Worm (Caenorhabditis elegans) whole organism, young adult: ENCODE results near the gene peli-1.

ENCODE experiments used
- C06A6.2 ChIP-seq: fragments of 200-800 bp; sonication (Bioruptor generic); conservative IDR thresholded peaks from 2 replicates; pipeline ENCODE4 v1.3.6; 2022; ENCODE audit warnings: missing genetic modification characterization, missing compliant biosample characterization
- C17E4.6 ChIP-seq: fragments of 200-800 bp; sonication (Bioruptor generic); IDR thresholded peaks from 2 replicates; pipeline ENCODE4 v1.3.6; 2022; ENCODE audit warnings: missing genetic modification reagents, missing genetic modification characterization, missing compliant biosample characterization
- F33H1.4 ChIP-seq: fragments of 200-800 bp; sonication (Bioruptor generic); IDR thresholded peaks from 2 replicates; pipeline ENCODE4 v1.3.6; 2022; ENCODE audit warnings: missing genetic modification reagents, missing genetic modification characterization, missing compliant biosample characterization
- F39B2.1 ChIP-seq: fragments of 200-800 bp; sonication (Bioruptor generic); IDR thresholded peaks from 2 replicates; pipeline ENCODE4 v1.3.6; 2022; ENCODE audit warnings: missing genetic modification reagents, missing genetic modification characterization, missing compliant biosample characterization
- F55B11.4 ChIP-seq: sonication (generic microtip); optimal IDR thresholded peaks from 2 replicates; lab custom pipeline; 2016; ENCODE audit warnings: missing compliant biosample characterization, missing genetic modification characterization, borderline replicate concordance; ENCODE audit not compliant: insufficient read depth
- F57C9.4 ChIP-seq: sonication (generic microtip); optimal IDR thresholded peaks from 2 replicates; lab custom pipeline; 2017; ENCODE audit warnings: mild to moderate bottlenecking, missing genetic modification characterization, missing compliant biosample characterization
- K11D2.4 ChIP-seq: fragments of 200-800 bp; sonication (Bioruptor generic); IDR thresholded peaks from 2 replicates; pipeline ENCODE4 v1.3.6; 2022; ENCODE audit warnings: missing genetic modification reagents, missing genetic modification characterization, missing compliant biosample characterization
- T07F8.4 ChIP-seq: sonication (generic microtip); optimal IDR thresholded peaks from 2 replicates; lab custom pipeline; 2016; ENCODE audit warnings: mild to moderate bottlenecking, missing genetic modification characterization, moderate library complexity, missing compliant biosample characterization
- Y53F4B.3 ChIP-seq: fragments of 200-800 bp; sonication (Bioruptor generic); IDR thresholded peaks from 2 replicates; pipeline ENCODE4 v1.3.6; 2022; ENCODE audit warnings: missing genetic modification reagents, missing genetic modification characterization, missing compliant biosample characterization
- Y79H2A.3 ChIP-seq: fragments of 200-800 bp; sonication (Bioruptor generic); conservative IDR thresholded peaks from 2 replicates; pipeline ENCODE4 v1.3.6; 2022; ENCODE audit warnings: missing genetic modification reagents, missing genetic modification characterization, missing compliant biosample characterization
- Y95B8A.8 ChIP-seq: fragments of 200-800 bp; sonication (Bioruptor generic); IDR thresholded peaks from 2 replicates; pipeline ENCODE4 v1.3.6; 2022; ENCODE audit warnings: missing genetic modification reagents, missing genetic modification characterization, missing compliant biosample characterization
- ZK185.1 ChIP-seq: sonication (generic microtip); optimal IDR thresholded peaks from 2 replicates; lab custom pipeline; 2016; ENCODE audit warnings: mild to moderate bottlenecking, missing genetic modification characterization, missing compliant biosample characterization; ENCODE audit not compliant: poor library complexity, severe bottlenecking
- akir-1 ChIP-seq: fragments of 200-800 bp; sonication (Bioruptor generic); optimal IDR thresholded peaks from 2 replicates; lab custom pipeline; 2018; ENCODE audit warnings: mild to moderate bottlenecking, missing genetic modification characterization, moderate library complexity, missing compliant biosample characterization
- aptf-3 ChIP-seq: fragments of 200-800 bp; sonication (Bioruptor generic); IDR thresholded peaks from 2 replicates; pipeline ENCODE4 v1.3.6; 2022; ENCODE audit warnings: missing genetic modification characterization, missing compliant biosample characterization
- atf-7 ChIP-seq: sonication (generic microtip); optimal IDR thresholded peaks from 2 replicates; lab custom pipeline; 2017; ENCODE audit warnings: mild to moderate bottlenecking, missing genetic modification characterization, missing compliant biosample characterization
- cebp-1 ChIP-seq, 2 experiments: fragments of 200-800 bp in 1 of 2; sonication (Bioruptor generic) in 1 of 2; sonication (generic microtip) in 1 of 2; IDR thresholded peaks in 1 of 2; optimal IDR thresholded peaks in 1 of 2; 2 replicates each; pipeline versions ENCODE4 v1.3.6 to Lab custom; 2017 to 2022; ENCODE audit warnings: missing compliant biosample characterization in 2 of 2, missing genetic modification characterization in 2 of 2, mild to moderate bottlenecking in 1 of 2, missing genetic modification reagents in 1 of 2, moderate library complexity in 1 of 2
- ceh-40 ChIP-seq: fragments of 200-800 bp; sonication (Bioruptor generic); IDR thresholded peaks from 2 replicates; pipeline ENCODE4 v1.3.6; 2022; ENCODE audit warnings: missing genetic modification characterization, missing compliant biosample characterization
- ceh-79 ChIP-seq: sonication (generic microtip); optimal IDR thresholded peaks from 2 replicates; lab custom pipeline; 2017; ENCODE audit warnings: mild to moderate bottlenecking, missing genetic modification characterization, missing compliant biosample characterization
- ceh-91 ChIP-seq: fragments of 200-800 bp; sonication (Bioruptor generic); IDR thresholded peaks from 2 replicates; pipeline ENCODE4 v1.3.6; 2022; ENCODE audit warnings: missing genetic modification reagents, missing genetic modification characterization, missing compliant biosample characterization
- efl-1 ChIP-seq: fragments of 150-350 bp; optimal IDR thresholded peaks from 2 replicates; lab custom pipeline; 2014; ENCODE audit warnings: missing biosample characterization, missing genetic modification reagents, missing genetic modification characterization
- egl-44 ChIP-seq: fragments of 200-800 bp; sonication (Bioruptor generic); IDR thresholded peaks from 2 replicates; pipeline ENCODE4 v1.3.6; 2022; ENCODE audit warnings: missing genetic modification reagents, missing genetic modification characterization, missing compliant biosample characterization
- ekl-4 ChIP-seq: fragments of 200-800 bp; sonication (Bioruptor generic); IDR thresholded peaks from 2 replicates; pipeline ENCODE4 v1.3.6; 2022; ENCODE audit warnings: missing genetic modification reagents, missing genetic modification characterization, missing compliant biosample characterization
- fkh-3 ChIP-seq: sonication (generic microtip); optimal IDR thresholded peaks from 2 replicates; lab custom pipeline; 2016; ENCODE audit warnings: mild to moderate bottlenecking, missing genetic modification characterization, missing compliant biosample characterization
- gei-17 ChIP-seq: fragments of 200-800 bp; sonication (Bioruptor generic); optimal IDR thresholded peaks from 2 replicates; lab custom pipeline; 2018; ENCODE audit warnings: mild to moderate bottlenecking, missing genetic modification characterization, missing compliant biosample characterization
- hrde-1 ChIP-seq: sonication (generic microtip); optimal IDR thresholded peaks from 2 replicates; lab custom pipeline; 2016; ENCODE audit warnings: missing genetic modification characterization, mild to moderate bottlenecking, missing compliant biosample characterization, moderate library complexity, missing genotype, missing genetic modification reagents, borderline replicate concordance
- hsf-1 ChIP-seq: fragments of 200-800 bp; sonication (Bioruptor generic); IDR thresholded peaks from 2 replicates; pipeline ENCODE4 v1.3.6; 2022; ENCODE audit warnings: missing genetic modification reagents, missing genetic modification characterization, missing compliant biosample characterization
- lag-1 ChIP-seq: fragments of 200-800 bp; sonication (Bioruptor generic); IDR thresholded peaks from 2 replicates; pipeline ENCODE4 v1.3.6; 2022; ENCODE audit warnings: missing genetic modification reagents, missing genetic modification characterization, missing compliant biosample characterization
- lin-35 ChIP-seq, 3 experiments: fragments of 150-350 bp in 2 of 3; sonication (generic microtip) in 1 of 3; optimal IDR thresholded peaks; 2 replicates each; lab custom pipeline; 2014 to 2018; ENCODE audit warnings: missing biosample characterization in 3 of 3, missing genetic modification characterization in 3 of 3, missing genetic modification reagents in 3 of 3
- lir-1 ChIP-seq: fragments of 200-800 bp; sonication (Bioruptor generic); conservative IDR thresholded peaks from 2 replicates; pipeline ENCODE4 v1.3.6; 2022; ENCODE audit warnings: missing genetic modification reagents, missing genetic modification characterization, missing compliant biosample characterization
- madf-3 ChIP-seq: fragments of 200-800 bp; sonication (Bioruptor generic); IDR thresholded peaks from 2 replicates; pipeline ENCODE4 v1.3.6; 2022; ENCODE audit warnings: missing genetic modification reagents, missing genetic modification characterization, missing compliant biosample characterization
- madf-6 ChIP-seq: fragments of 200-800 bp; sonication (Bioruptor generic); IDR thresholded peaks from 2 replicates; pipeline ENCODE4 v1.3.6; 2022; ENCODE audit warnings: missing genetic modification reagents, missing genetic modification characterization, missing compliant biosample characterization
- nfyb-1 ChIP-seq: fragments of 200-800 bp; sonication (Bioruptor generic); IDR thresholded peaks from 2 replicates; pipeline ENCODE4 v1.3.6; 2022; ENCODE audit warnings: missing genetic modification reagents, missing genetic modification characterization, missing compliant biosample characterization
- nhr-120 ChIP-seq: fragments of 200-800 bp; sonication (Bioruptor generic); IDR thresholded peaks from 2 replicates; pipeline ENCODE4 v1.3.6; 2022; ENCODE audit warnings: missing genetic modification characterization, missing compliant biosample characterization
- nhr-27 ChIP-seq: fragments of 200-800 bp; sonication (Bioruptor generic); optimal IDR thresholded peaks from 2 replicates; lab custom pipeline; 2018; ENCODE audit warnings: mild to moderate bottlenecking, missing genetic modification characterization, moderate library complexity, missing compliant biosample characterization
- rcor-1 ChIP-seq: fragments of 200-800 bp; sonication (Bioruptor generic); IDR thresholded peaks from 2 replicates; pipeline ENCODE4 v1.3.6; 2022; ENCODE audit warnings: missing genetic modification reagents, missing genetic modification characterization, missing compliant biosample characterization
- repo-1 ChIP-seq: sonication (generic microtip); optimal IDR thresholded peaks from 2 replicates; lab custom pipeline; 2017; ENCODE audit warnings: mild to moderate bottlenecking, missing genetic modification characterization, missing compliant biosample characterization
- rpc-1 ChIP-seq, 2 experiments: fragments of 150-350 bp in 1 of 2; sonication (generic microtip) in 1 of 2; optimal IDR thresholded peaks; 2 replicates each; lab custom pipeline; 2014 to 2018; ENCODE audit warnings: missing biosample characterization in 1 of 2, missing genetic modification characterization in 1 of 2, missing genetic modification reagents in 1 of 2, missing genotype in 1 of 2
- sea-2 ChIP-seq: fragments of 200-800 bp; sonication (Bioruptor generic); IDR thresholded peaks from 2 replicates; pipeline ENCODE4 v1.3.6; 2022; ENCODE audit warnings: missing genetic modification characterization, missing compliant biosample characterization
- snpc-1.1 ChIP-seq: sonication (generic microtip); optimal IDR thresholded peaks from 2 replicates; lab custom pipeline; 2017; ENCODE audit warnings: missing genetic modification characterization, mild to moderate bottlenecking, missing compliant biosample characterization, antibody characterized with exemption, moderate library complexity, missing genotype, missing genetic modification reagents; ENCODE audit not compliant: insufficient read depth
- somi-1 ChIP-seq: fragments of 200-800 bp; sonication (Bioruptor generic); optimal IDR thresholded peaks from 2 replicates; lab custom pipeline; 2018; ENCODE audit warnings: mild to moderate bottlenecking, missing genetic modification characterization, missing compliant biosample characterization
- tlf-1 ChIP-seq: fragments of 200-800 bp; sonication (Bioruptor generic); optimal IDR thresholded peaks from 2 replicates; lab custom pipeline; 2018; ENCODE audit warnings: mild to moderate bottlenecking, missing genetic modification characterization, missing compliant biosample characterization
- unc-130 ChIP-seq: sonication (generic microtip); optimal IDR thresholded peaks from 2 replicates; lab custom pipeline; 2016; ENCODE audit warnings: missing genetic modification reagents, missing genetic modification characterization, missing compliant biosample characterization
- xnd-1 ChIP-seq: sonication (generic microtip); optimal IDR thresholded peaks from 2 replicates; lab custom pipeline; 2016; ENCODE audit warnings: missing genotype, missing genetic modification reagents, missing genetic modification characterization, missing compliant biosample characterization
- zfh-2 ChIP-seq: fragments of 200-800 bp; sonication (Bioruptor generic); conservative IDR thresholded peaks from 2 replicates; pipeline ENCODE4 v1.3.6; 2022; ENCODE audit warnings: missing genetic modification reagents, missing genetic modification characterization, missing compliant biosample characterization
- ztf-18 ChIP-seq: sonication (generic microtip); optimal IDR thresholded peaks from 2 replicates; lab custom pipeline; 2016; ENCODE audit warnings: missing genotype, mild to moderate bottlenecking, missing genetic modification characterization, missing compliant biosample characterization
- ztf-22 ChIP-seq: fragments of 200-800 bp; sonication (Bioruptor generic); optimal IDR thresholded peaks from 2 replicates; lab custom pipeline; 2018; ENCODE audit warnings: mild to moderate bottlenecking, missing genetic modification characterization, moderate library complexity, missing compliant biosample characterization
- ztf-25 ChIP-seq: fragments of 200-800 bp; sonication (Bioruptor generic); IDR thresholded peaks from 2 replicates; pipeline ENCODE4 v1.3.6; 2022; ENCODE audit warnings: missing genetic modification reagents, missing genetic modification characterization, missing compliant biosample characterization

Gene peli-1

DNA sequence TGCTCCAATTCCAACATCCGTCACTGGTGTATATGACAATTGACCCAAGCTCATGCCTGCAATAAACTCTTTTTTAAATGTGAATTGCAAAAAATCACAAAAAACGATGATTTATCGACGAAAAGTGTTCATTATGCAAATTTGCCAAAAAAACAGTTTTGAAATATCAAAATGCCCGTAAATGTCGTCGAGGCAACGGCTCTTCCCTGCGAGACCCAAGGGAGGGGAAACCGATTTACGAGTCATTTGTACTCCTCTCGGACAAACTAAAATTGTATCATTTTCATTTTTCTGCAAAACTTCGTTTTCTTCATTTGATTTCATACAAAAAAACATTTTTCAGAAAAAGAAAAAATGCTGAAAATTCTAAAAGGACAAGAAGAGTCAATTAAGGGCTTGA is 21.1 kb upstream of the peli-1 start, which contains the start of the genes hmgs-1 and F25B4.4 (continued):
- peak; percentile 98 for TF ChIP-seq F33H1.4 (GFP tag; lab: Robert Waterston, UW)
- no peak for TF ChIP-seq K11D2.4
- TF ChIP-seq lag-1 = no peak
- TF ChIP-seq aptf-3 = no peak
- no peak for TF ChIP-seq nhr-27 (tag; lab: Kevin White, UChicago)
- TF ChIP-seq hsf-1 (GFP tag; lab: Robert Waterston, UW) = peak; percentile 27; the same call in 1 of the 2 replicates
- TF ChIP-seq madf-3 (GFP tag; lab: Robert Waterston, UW) = 0 out of 2 replicates have a peak, but pooled peaks have one; percentile 30
- no peak for TF ChIP-seq fkh-3 (tag; lab: Kevin White, UChicago)
- no peak for TF ChIP-seq nhr-120 (GFP tag; lab: Robert Waterston, UW)
- TF ChIP-seq atf-7 (tag; lab: Kevin White, UChicago) = no peak
- no peak for TF ChIP-seq T07F8.4 (tag; lab: Kevin White, UChicago)
- no peak for TF ChIP-seq repo-1 (tag; lab: Kevin White, UChicago)
- TF ChIP-seq hrde-1 (tag; lab: Kevin White, UChicago) = no peak
- TF ChIP-seq cebp-1 (GFP tag; IDR thresholded peaks at IDR 0.05; lab: Robert Waterston, UW) = peak; percentile 58; the same call in 1 of the 2 replicates
- peak; percentile 84 for TF ChIP-seq cebp-1 (tag; optimal IDR thresholded peaks at IDR 0.05; lab: Kevin White, UChicago)
- peak; percentile 38 for TF ChIP-seq ztf-18 (tag; lab: Kevin White, UChicago)
- peak; percentile 84 for TF ChIP-seq nfyb-1 (GFP tag; lab: Robert Waterston, UW)
- no peak for TF ChIP-seq ceh-79 (tag; lab: Kevin White, UChicago)
- TF ChIP-seq F57C9.4 = no peak
- TF ChIP-seq lin-35 (GFP tag; optimal IDR thresholded peaks at IDR 0.05; lab: Kevin White, UChicago) = peak in 2 of 3 experiments; percentile 39 to 85
- TF ChIP-seq ZK185.1 (tag; lab: Kevin White, UChicago) = peak; percentile 58
- TF ChIP-seq C17E4.6 (GFP tag; lab: Robert Waterston, UW) = no peak
- no peak for TF ChIP-seq zfh-2 (GFP tag; lab: Robert Waterston, UW)
- TF ChIP-seq gei-17 = peak; percentile 23
- TF ChIP-seq somi-1 (GFP tag; lab: Kevin White, UChicago) = no peak
- TF ChIP-seq xnd-1 (tag; lab: Kevin White, UChicago) = peak; percentile 37
- TF ChIP-seq sea-2 (GFP tag; lab: Robert Waterston, UW) = no peak
- peak; percentile 50; the same call in 1 of the 2 replicates for TF ChIP-seq C06A6.2 (GFP tag; lab: Robert Waterston, UW)
- no peak for TF ChIP-seq Y53F4B.3 (GFP tag; lab: Robert Waterston, UW)
- TF ChIP-seq Y79H2A.3 (GFP tag; lab: Robert Waterston, UW) = no peak
- peak; percentile 75 for TF ChIP-seq ceh-91 (GFP tag; lab: Robert Waterston, UW)
- TF ChIP-seq ceh-40 (GFP tag; lab: Robert Waterston, UW) = no peak
- TF ChIP-seq F39B2.1 = no peak
- TF ChIP-seq snpc-1.1 (tag; lab: Kevin White, UChicago) = no peak
- no peak; the same call in 1 of the 2 replicates for TF ChIP-seq lir-1 (GFP tag; lab: Robert Waterston, UW)
- TF ChIP-seq ztf-22 (GFP tag; lab: Kevin White, UChicago) = no peak
- no peak for TF ChIP-seq ztf-25
- TF ChIP-seq ekl-4 (GFP tag; lab: Robert Waterston, UW) = peak; percentile 63
- TF ChIP-seq efl-1 (GFP tag; lab: Kevin White, UChicago) = peak; percentile 55
- TF ChIP-seq akir-1 (GFP tag; lab: Kevin White, UChicago) = no peak
- TF ChIP-seq madf-6 (GFP tag; lab: Robert Waterston, UW) = peak; percentile 83
- peak; percentile 77 for TF ChIP-seq tlf-1 (GFP tag; lab: Kevin White, UChicago)
- no peak for TF ChIP-seq F55B11.4
- peak; percentile 30 for TF ChIP-seq unc-130 (GFP tag; lab: Kevin White, UChicago)
- peak; percentile 78 for TF ChIP-seq rcor-1 (GFP tag; lab: Robert Waterston, UW)
- no peak for TF ChIP-seq rpc-1 (optimal IDR thresholded peaks at IDR 0.05; lab: Kevin White, UChicago)
- no peak for TF ChIP-seq rpc-1 (tag; optimal IDR thresholded peaks at IDR 0.05; lab: Kevin White, UChicago)
- no peak for TF ChIP-seq egl-44 (GFP tag; lab: Robert Waterston, UW)
- TF ChIP-seq Y95B8A.8 (GFP tag; lab: Robert Waterston, UW) = peak; percentile 43; the same call in 1 of the 2 replicates
